1 fruit fly cellular context compared by ENCODE assay signal in the genomic region with DNA sequence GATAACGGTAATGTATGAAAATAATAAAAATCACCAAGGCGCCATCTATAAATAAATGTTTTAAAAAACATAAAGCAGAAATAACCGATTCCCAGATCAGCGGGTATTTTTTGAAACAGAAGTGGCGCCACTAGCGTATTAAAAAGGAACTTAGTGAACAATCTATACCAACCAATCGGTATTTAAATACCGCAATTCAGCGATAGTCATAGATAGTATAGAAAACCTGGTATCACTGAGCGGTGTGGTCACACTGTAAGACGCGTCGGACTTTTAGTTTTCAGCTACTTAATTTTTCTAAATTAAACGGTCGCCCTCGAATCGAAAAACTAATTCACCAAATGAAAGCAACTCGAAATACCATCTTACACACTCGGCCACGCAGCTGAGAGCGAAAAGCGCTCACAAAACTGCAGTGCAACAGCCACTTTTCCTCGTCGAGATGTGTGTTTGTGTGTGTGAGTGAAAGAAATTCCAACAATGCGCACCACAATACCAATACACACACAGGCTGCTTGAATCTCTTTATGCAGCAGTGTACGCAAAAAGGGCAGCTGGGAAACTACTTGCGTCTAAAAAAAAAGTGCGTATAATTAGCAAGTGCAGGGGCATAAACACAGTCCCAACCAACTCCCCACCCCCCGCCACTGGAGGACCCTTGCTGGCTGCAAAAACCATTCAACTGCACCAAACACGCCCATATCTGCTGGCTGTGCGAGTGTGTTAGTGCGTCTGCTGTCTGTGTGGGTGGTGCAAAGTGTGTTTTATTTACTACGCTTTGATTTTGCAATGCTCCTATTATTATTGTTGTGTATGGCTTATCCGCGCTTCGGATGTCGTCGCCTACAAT.
A peak's percentile ranks its signal among the peaks of the same experiment; 100 is the strongest.
TF ChIP-seq lines count a peak whose summit lies in the region.

A gene (plus strand): TSS at position 232 of the 850 bp plus-strand sequence.

TF ChIP-seq in whole organism, embryonic, 481 proteins besides CTCF, POLR2A, EP300 and RAD21 (continued from another document and continues in another):
- TF ChIP-seq B-H2 (GFP tag; optimal IDR thresholded peaks at IDR 0.05; lab: Kevin White, UChicago) (no peak), nau (GFP tag; optimal IDR thresholded peaks at IDR 0.05; lab: Kevin White, UChicago) (no peak), CG13894 (tag; optimal IDR thresholded peaks at IDR 0.05; lab: Kevin White, UChicago) (no peak), NK7.1 (GFP tag; optimal IDR thresholded peaks at IDR 0.05; lab: Kevin White, UChicago) (no peak), CG10462 (GFP tag; optimal IDR thresholded peaks at IDR 0.05; lab: Kevin White, UChicago) (peak; percentile 21), row (GFP tag; IDR thresholded peaks at IDR 0.05; lab: Robert Waterston, UW) (peak; percentile 28; the same call in 2 of the 3 replicates), D19A (tag; optimal IDR thresholded peaks at IDR 0.05; lab: Kevin White, UChicago) (no peak), zen (tag; optimal IDR thresholded peaks at IDR 0.05; lab: Kevin White, UChicago) (peak; percentile 68), CG2120 (GFP tag; optimal IDR thresholded peaks at IDR 0.05; lab: Kevin White, UChicago) (peak; percentile 57), Atf-2 (GFP tag; optimal IDR thresholded peaks at IDR 0.05; lab: Kevin White, UChicago) (peak; percentile 46), gsb (GFP tag; IDR thresholded peaks at IDR 0.05; lab: Robert Waterston, UW) (0 out of 2 replicates have a peak, but pooled peaks have one; percentile 32), Bdp1 (GFP tag; optimal IDR thresholded peaks at IDR 0.05; lab: Kevin White, UChicago) (no peak), lov (optimal IDR thresholded peaks at IDR 0.05; lab: Kevin White, UChicago) (no peak), lov (GFP tag; IDR thresholded peaks at IDR 0.05; lab: Robert Waterston, UW) (0 out of 3 replicates have a peak, but pooled peaks have one; percentile 18), CG6765 (GFP tag; optimal IDR thresholded peaks at IDR 0.05; lab: Kevin White, UChicago) (no peak), ind (GFP tag; optimal IDR thresholded peaks at IDR 0.05; lab: Kevin White, UChicago) (peak; percentile 31), Bgb (GFP tag; IDR thresholded peaks at IDR 0.05; lab: Robert Waterston, UW; ENCODE audit: partially characterized antibody) (peak; percentile 54), Opbp (GFP tag; IDR thresholded peaks at IDR 0.05; lab: Robert Waterston, UW; ENCODE audit: partially characterized antibody) (peak; percentile 68; the same call in 2 of the 3 replicates), CG7963 (GFP tag; IDR thresholded peaks at IDR 0.05; lab: Robert Waterston, UW; ENCODE audit: partially characterized antibody) (no peak), Lpt (GFP tag; optimal IDR thresholded peaks at IDR 0.05; lab: Kevin White, UChicago) (no peak), CG16815 (GFP tag; optimal IDR thresholded peaks at IDR 0.05; lab: Kevin White, UChicago) (no peak), CG6654 (GFP tag; optimal IDR thresholded peaks at IDR 0.05; lab: Kevin White, UChicago) (no peak), CG15011 (GFP tag; optimal IDR thresholded peaks at IDR 0.05; lab: Kevin White, UChicago) (no peak), CG9932 (GFP tag; IDR thresholded peaks at IDR 0.05; lab: Robert Waterston, UW) (peak; percentile 50), CG10267 (tag; optimal IDR thresholded peaks at IDR 0.05; lab: Kevin White, UChicago) (peak; percentile 68), chinmo (GFP tag; IDR thresholded peaks at IDR 0.05; lab: Robert Waterston, UW; ENCODE audit: partially characterized antibody) (no peak), CG8290 (GFP tag; optimal IDR thresholded peaks at IDR 0.05; lab: Kevin White, UChicago) (peak; percentile 82), CG8290 (tag; optimal IDR thresholded peaks at IDR 0.05; lab: Kevin White, UChicago) (no peak), Hr39 (optimal IDR thresholded peaks at IDR 0.05; lab: Kevin White, UChicago) (no peak), onecut (GFP tag; IDR thresholded peaks at IDR 0.05; lab: Robert Waterston, UW) (peak; percentile 53; the same call in 1 of the 2 replicates), CG13123 (GFP tag; optimal IDR thresholded peaks at IDR 0.05; lab: Kevin White, UChicago) (peak; percentile 20), CG15601 (tag; optimal IDR thresholded peaks at IDR 0.05; lab: Kevin White, UChicago) (peak; percentile 57), lmd (GFP tag; IDR thresholded peaks at IDR 0.05; lab: Robert Waterston, UW) (peak; percentile 16; the same call in 1 of the 2 replicates), CG42726 (GFP tag; IDR thresholded peaks at IDR 0.05; lab: Robert Waterston, UW; ENCODE audit: partially characterized antibody) (peak; percentile 51; the same call in 1 of the 2 replicates), org-1 (GFP tag; optimal IDR thresholded peaks at IDR 0.05; lab: Kevin White, UChicago) (no peak), Sox102F (GFP tag; optimal IDR thresholded peaks at IDR 0.05; lab: Kevin White, UChicago) (no peak), Pdp1 (GFP tag; optimal IDR thresholded peaks at IDR 0.05; lab: Kevin White, UChicago) (peak in 1 of 2 experiments; percentile 34), dmrt11E (tag; optimal IDR thresholded peaks at IDR 0.05; lab: Kevin White, UChicago) (peak; percentile 50), Atf6 (GFP tag; IDR thresholded peaks at IDR 0.05; lab: Robert Waterston, UW) (no peak), CG18764 (GFP tag; optimal IDR thresholded peaks at IDR 0.05; lab: Kevin White, UChicago) (peak; percentile 7), CG8388 (GFP tag; optimal IDR thresholded peaks at IDR 0.05; lab: Kevin White, UChicago) (peak; percentile 20), CG18599 (GFP tag; optimal IDR thresholded peaks at IDR 0.05; lab: Kevin White, UChicago) (peak; percentile 7), CG34376 (GFP tag; optimal IDR thresholded peaks at IDR 0.05; lab: Kevin White, UChicago) (no peak), Chrac-16 (GFP tag; optimal IDR thresholded peaks at IDR 0.05; lab: Kevin White, UChicago) (peak; percentile 68), dimm (GFP tag; IDR thresholded peaks at IDR 0.05; lab: Robert Waterston, UW) (no peak), CG8478 (optimal IDR thresholded peaks at IDR 0.05; lab: Kevin White, UChicago) (peak; percentile 97), cg (GFP tag; optimal IDR thresholded peaks at IDR 0.05; lab: Kevin White, UChicago) (peak; percentile 99), CG3065 (GFP tag; optimal IDR thresholded peaks at IDR 0.05; lab: Kevin White, UChicago) (no peak), CG18011 (GFP tag; optimal IDR thresholded peaks at IDR 0.05; lab: Kevin White, UChicago) (no peak), CG33557 (GFP tag; optimal IDR thresholded peaks at IDR 0.05; lab: Kevin White, UChicago) (no peak), CG10431 (GFP tag; optimal IDR thresholded peaks at IDR 0.05; lab: Kevin White, UChicago) (no peak), bcd (GFP tag; optimal IDR thresholded peaks at IDR 0.05; lab: Kevin White, UChicago) (peak; percentile 38), Asciz (GFP tag; optimal IDR thresholded peaks at IDR 0.05; lab: Kevin White, UChicago) (no peak), Dref (GFP tag; IDR thresholded peaks at IDR 0.05; lab: Robert Waterston, UW) (peak; percentile 50), Vsx1 (GFP tag; optimal IDR thresholded peaks at IDR 0.05; lab: Kevin White, UChicago) (no peak), wdn (GFP tag; IDR thresholded peaks at IDR 0.05; lab: Robert Waterston, UW) (no peak), CG10274 (GFP tag; optimal IDR thresholded peaks at IDR 0.05; lab: Kevin White, UChicago) (no peak), gfzf (GFP tag; optimal IDR thresholded peaks at IDR 0.05; lab: Kevin White, UChicago) (peak; percentile 93), Elba2 (GFP tag; optimal IDR thresholded peaks at IDR 0.05; lab: Kevin White, UChicago) (peak; percentile 74), nmo (GFP tag; optimal IDR thresholded peaks at IDR 0.05; lab: Kevin White, UChicago) (peak; percentile 74), CG17361 (GFP tag; IDR thresholded peaks at IDR 0.05; lab: Robert Waterston, UW) (no peak; the same call in 2 of the 3 replicates), CG3281 (GFP tag; optimal IDR thresholded peaks at IDR 0.05; lab: Kevin White, UChicago) (no peak), dan (GFP tag; IDR thresholded peaks at IDR 0.05; lab: Robert Waterston, UW) (no peak), fu2 (GFP tag; optimal IDR thresholded peaks at IDR 0.05; lab: Kevin White, UChicago) (no peak), run (tag; optimal IDR thresholded peaks at IDR 0.05; lab: Kevin White, UChicago) (no peak), tup (GFP tag; optimal IDR thresholded peaks at IDR 0.05; lab: Kevin White, UChicago) (no peak), chif (GFP tag; optimal IDR thresholded peaks at IDR 0.05; lab: Kevin White, UChicago) (peak; percentile 25 to 74), CG31388 (GFP tag; optimal IDR thresholded peaks at IDR 0.05; lab: Kevin White, UChicago) (peak; percentile 26), bbx (GFP tag; IDR thresholded peaks at IDR 0.05; lab: Robert Waterston, UW; ENCODE audit: partially characterized antibody) (peak; percentile 53; the same call in 1 of the 2 replicates), az2 (GFP tag; optimal IDR thresholded peaks at IDR 0.05; lab: Kevin White, UChicago) (peak; percentile 63), NC2β (GFP tag; optimal IDR thresholded peaks at IDR 0.05; lab: Kevin White, UChicago) (peak; percentile 67), CG32772 (GFP tag; IDR thresholded peaks at IDR 0.05; lab: Robert Waterston, UW) (peak; percentile 8; the same call in 1 of the 2 replicates), kay (GFP tag; optimal IDR thresholded peaks at IDR 0.05; lab: Kevin White, UChicago) (peak; percentile 7), CG13296 (GFP tag; optimal IDR thresholded peaks at IDR 0.05; lab: Kevin White, UChicago) (no peak), CG18262 (tag; optimal IDR thresholded peaks at IDR 0.05; lab: Kevin White, UChicago) (peak; percentile 50), eyg (GFP tag; optimal IDR thresholded peaks at IDR 0.05; lab: Kevin White, UChicago) (peak; percentile 24), stwl (tag; optimal IDR thresholded peaks at IDR 0.05; lab: Kevin White, UChicago) (peak; percentile 92), sna (GFP tag; IDR thresholded peaks at IDR 0.05; lab: Robert Waterston, UW; ENCODE audit: partially characterized antibody) (peak; percentile 57; the same call in 1 of the 2 replicates), CG11093 (GFP tag; IDR thresholded peaks at IDR 0.05; lab: Robert Waterston, UW) (no peak), pan (optimal IDR thresholded peaks at IDR 0.05; lab: Kevin White, UChicago) (no peak), pan (GFP tag; optimal IDR thresholded peaks at IDR 0.05 in 1 of 2, IDR thresholded peaks at IDR 0.05 in 1 of 2) (peak in 1 of 2 experiments; percentile 47), CG4404 (GFP tag; IDR thresholded peaks at IDR 0.05; lab: Robert Waterston, UW) (no peak), Nf-YC (tag; optimal IDR thresholded peaks at IDR 0.05; lab: Kevin White, UChicago) (no peak), pb (GFP tag; optimal IDR thresholded peaks at IDR 0.05; lab: Kevin White, UChicago) (no peak), CG11504 (tag; optimal IDR thresholded peaks at IDR 0.05; lab: Kevin White, UChicago) (no peak), CG7839 (tag; optimal IDR thresholded peaks at IDR 0.05; lab: Kevin White, UChicago) (no peak), unc-4 (GFP tag; IDR thresholded peaks at IDR 0.05; lab: Robert Waterston, UW; ENCODE audit: partially characterized antibody) (peak; percentile 61), sima (GFP tag; optimal IDR thresholded peaks at IDR 0.05; lab: Kevin White, UChicago) (no peak), Dad (GFP tag; optimal IDR thresholded peaks at IDR 0.05; lab: Kevin White, UChicago) (no peak), CoRest (tag; optimal IDR thresholded peaks at IDR 0.05; lab: Kevin White, UChicago) (no peak), Rx (GFP tag; IDR thresholded peaks at IDR 0.05; lab: Robert Waterston, UW) (no peak), CG6175 (GFP tag; IDR thresholded peaks at IDR 0.05; lab: Robert Waterston, UW) (no peak), CG18619 (GFP tag; optimal IDR thresholded peaks at IDR 0.05; lab: Kevin White, UChicago) (peak; percentile 14), btn (GFP tag; optimal IDR thresholded peaks at IDR 0.05; lab: Kevin White, UChicago) (peak; percentile 30), CG15514 (GFP tag; optimal IDR thresholded peaks at IDR 0.05; lab: Kevin White, UChicago) (no peak), CG9609 (GFP tag; optimal IDR thresholded peaks at IDR 0.05; lab: Kevin White, UChicago) (peak; percentile 25), CG14441 (GFP tag; IDR thresholded peaks at IDR 0.05; lab: Robert Waterston, UW) (peak; percentile 53), CG10959 (GFP tag; IDR thresholded peaks at IDR 0.05; lab: Robert Waterston, UW) (no peak), CG6272 (GFP tag; IDR thresholded peaks at IDR 0.05; lab: Robert Waterston, UW) (no peak), slou (GFP tag; optimal IDR thresholded peaks at IDR 0.05; lab: Kevin White, UChicago) (peak; percentile 0), CG12155 (GFP tag; optimal IDR thresholded peaks at IDR 0.05; lab: Kevin White, UChicago) (peak; percentile 47), Oli (tag; optimal IDR thresholded peaks at IDR 0.05; lab: Kevin White, UChicago) (no peak), CG12744 (GFP tag; optimal IDR thresholded peaks at IDR 0.05; lab: Kevin White, UChicago) (no peak), mld (GFP tag; IDR thresholded peaks at IDR 0.05; lab: Robert Waterston, UW; ENCODE audit: partially characterized antibody) (no peak), danr (GFP tag; IDR thresholded peaks at IDR 0.05; lab: Robert Waterston, UW) (no peak), D19B (GFP tag; optimal IDR thresholded peaks at IDR 0.05; lab: Kevin White, UChicago) (no peak), z (GFP tag; IDR thresholded peaks at IDR 0.05; lab: Robert Waterston, UW) (no peak), CG12299 (tag; optimal IDR thresholded peaks at IDR 0.05; lab: Kevin White, UChicago) (no peak), oc (tag; optimal IDR thresholded peaks at IDR 0.05; lab: Kevin White, UChicago) (no peak), twi (tag; optimal IDR thresholded peaks at IDR 0.05; lab: Kevin White, UChicago) (no peak), pros (GFP tag; optimal IDR thresholded peaks at IDR 0.05; lab: Kevin White, UChicago) (no peak), Antp (GFP tag; optimal IDR thresholded peaks at IDR 0.05; lab: Kevin White, UChicago) (peak; percentile 56), CG17568 (GFP tag; optimal IDR thresholded peaks at IDR 0.05; lab: Kevin White, UChicago) (no peak), jing (GFP tag; optimal IDR thresholded peaks at IDR 0.05; lab: Kevin White, UChicago) (no peak), CG10366 (GFP tag; IDR thresholded peaks at IDR 0.05; lab: Robert Waterston, UW) (peak; percentile 50; the same call in 1 of the 2 replicates), al (GFP tag; IDR thresholded peaks at IDR 0.05; lab: Robert Waterston, UW) (no peak), CG6683 (GFP tag; optimal IDR thresholded peaks at IDR 0.05; lab: Kevin White, UChicago) (no peak), Meics (GFP tag; optimal IDR thresholded peaks at IDR 0.05; lab: Kevin White, UChicago) (no peak), CG9215 (GFP tag; IDR thresholded peaks at IDR 0.05; lab: Robert Waterston, UW) (no peak), luna (GFP tag; optimal IDR thresholded peaks at IDR 0.05; lab: Kevin White, UChicago) (no peak), GATAe (GFP tag; conservative IDR thresholded peaks at IDR 0.05; lab: Robert Waterston, UW) (no peak)
